Worm (Caenorhabditis elegans): ENCODE results near the gene C03A3.9.
A peak's percentile ranks its signal among the peaks of the same experiment; 100 is the strongest.

C03A3.9 gene

ce11 chrX:11286246-11286645 lies 19.4 kb downstream of the C03A3.9 start, which contains the start of gene F38B2.3:
F38B2.3 (minus strand) TSS chrX:11286346.
- no peak for TF ChIP-seq ceh-16 (tag; optimal IDR thresholded peaks at IDR 0.05)

ce11 chrX:11287617-11288016 lies 20.8 kb downstream of the C03A3.9 start, which contains the start of gene F38B2.4:
F38B2.4 (minus strand) TSS chrX:11287717.
- TF ChIP-seq nhr-76 (tag; optimal IDR thresholded peaks at IDR 0.05) (no peak), hmg-11 (tag; optimal IDR thresholded peaks at IDR 0.05) (no peak), nhr-43 (tag; optimal IDR thresholded peaks at IDR 0.05; ENCODE audit: poor library complexity, severe bottlenecking) (no peak), nhr-12 (tag; optimal IDR thresholded peaks at IDR 0.05) (no peak), egl-27 (tag; optimal IDR thresholded peaks at IDR 0.05) (no peak), eor-1 (tag; optimal IDR thresholded peaks at IDR 0.05) (no peak), zag-1 (tag; optimal IDR thresholded peaks at IDR 0.05) (no peak), mml-1 (tag; optimal IDR thresholded peaks at IDR 0.05) (no peak), tbx-2 (tag; optimal IDR thresholded peaks at IDR 0.05) (no peak), ZK546.5 (tag; optimal IDR thresholded peaks at IDR 0.05) (no peak), jun-1 (tag; optimal IDR thresholded peaks at IDR 0.05) (no peak), ztf-4 (tag; optimal IDR thresholded peaks at IDR 0.05) (no peak), nhr-11 (tag; optimal IDR thresholded peaks at IDR 0.05) (no peak), egl-5 (tag; optimal IDR thresholded peaks at IDR 0.05) (no peak), R02D3.7 (tag; optimal IDR thresholded peaks at IDR 0.05) (no peak), unc-39 (tag; optimal IDR thresholded peaks at IDR 0.05) (no peak)

DNA sequence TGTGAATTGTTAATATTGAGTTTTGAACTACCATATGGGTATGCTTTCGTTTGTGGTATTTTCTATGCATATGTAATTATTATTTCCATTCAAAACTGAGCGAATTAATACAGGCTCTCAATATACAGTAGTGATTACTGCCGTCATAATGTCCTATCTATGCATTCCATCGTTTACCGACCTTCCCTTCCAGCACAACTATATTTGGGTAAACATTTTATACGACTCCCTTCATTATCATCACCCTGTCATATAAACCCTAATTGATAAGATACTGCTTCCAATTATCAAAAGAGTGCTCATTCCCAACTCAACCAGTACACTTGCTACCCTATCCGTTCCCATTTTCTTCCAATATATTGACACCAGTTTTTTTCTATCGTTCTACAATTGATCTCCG lies 23.1 kb downstream of the C03A3.9 start:
- TF ChIP-seq tbx-2 (tag; optimal IDR thresholded peaks at IDR 0.05) = no peak
- no peak for TF ChIP-seq unc-62 (GFP tag; optimal IDR thresholded peaks at IDR 0.05)
- no peak for TF ChIP-seq ztf-4 (tag; optimal IDR thresholded peaks at IDR 0.05)
- TF ChIP-seq nhr-25 (tag; optimal IDR thresholded peaks at IDR 0.05) = no peak
- no peak for TF ChIP-seq nhr-28 (tag; optimal IDR thresholded peaks at IDR 0.05)
- TF ChIP-seq jun-1 (tag; optimal IDR thresholded peaks at IDR 0.05) = peak; percentile 6
- TF ChIP-seq ZK546.5 (tag; optimal IDR thresholded peaks at IDR 0.05) = no peak
- no peak for TF ChIP-seq elt-3 (tag; optimal IDR thresholded peaks at IDR 0.05)
- peak; percentile 86 for TF ChIP-seq elt-2 (tag; optimal IDR thresholded peaks at IDR 0.05)
- peak; percentile 59 for TF ChIP-seq pqm-1 (tag; optimal IDR thresholded peaks at IDR 0.05)
- TF ChIP-seq egl-5 (tag; optimal IDR thresholded peaks at IDR 0.05) = no peak
- TF ChIP-seq mml-1 (tag; optimal IDR thresholded peaks at IDR 0.05) = no peak
- TF ChIP-seq mdl-1 (tag; optimal IDR thresholded peaks at IDR 0.05) = no peak
- TF ChIP-seq ceh-9 (tag; optimal IDR thresholded peaks at IDR 0.05) = no peak

DNA sequence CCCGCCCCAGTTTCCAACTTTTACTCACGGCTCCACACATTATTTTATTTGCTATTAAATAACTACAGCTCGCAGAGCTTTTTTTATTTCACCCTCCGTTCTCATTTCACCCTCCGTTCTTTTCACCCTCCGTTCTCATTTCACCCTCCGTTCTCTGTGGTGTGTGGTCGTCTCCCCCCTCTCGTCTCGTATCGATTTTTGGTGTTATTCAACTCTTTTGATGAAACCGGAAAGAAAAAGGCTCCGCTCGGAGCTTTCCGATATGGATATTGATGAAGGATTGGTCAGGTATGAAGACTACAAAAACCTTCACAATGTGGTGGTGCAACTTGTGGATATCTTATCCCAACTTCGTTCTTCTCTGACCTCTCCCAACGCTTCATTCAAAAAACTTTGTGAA lies 23.7 kb downstream of the C03A3.9 start:
- TF ChIP-seq egl-27 (tag; optimal IDR thresholded peaks at IDR 0.05) (no peak), lin-15B (tag; optimal IDR thresholded peaks at IDR 0.05) (no peak), lin-39 (tag; optimal IDR thresholded peaks at IDR 0.05) (no peak), nhr-23 (tag; optimal IDR thresholded peaks at IDR 0.05) (no peak), jun-1 (tag; optimal IDR thresholded peaks at IDR 0.05) (no peak), mml-1 (tag; optimal IDR thresholded peaks at IDR 0.05) (no peak), unc-62 (GFP tag; optimal IDR thresholded peaks at IDR 0.05) (no peak), ZK546.5 (tag; optimal IDR thresholded peaks at IDR 0.05) (no peak), ama-1 (optimal IDR thresholded peaks at IDR 0.05) (no peak), ceh-9 (tag; optimal IDR thresholded peaks at IDR 0.05) (no peak)

DNA sequence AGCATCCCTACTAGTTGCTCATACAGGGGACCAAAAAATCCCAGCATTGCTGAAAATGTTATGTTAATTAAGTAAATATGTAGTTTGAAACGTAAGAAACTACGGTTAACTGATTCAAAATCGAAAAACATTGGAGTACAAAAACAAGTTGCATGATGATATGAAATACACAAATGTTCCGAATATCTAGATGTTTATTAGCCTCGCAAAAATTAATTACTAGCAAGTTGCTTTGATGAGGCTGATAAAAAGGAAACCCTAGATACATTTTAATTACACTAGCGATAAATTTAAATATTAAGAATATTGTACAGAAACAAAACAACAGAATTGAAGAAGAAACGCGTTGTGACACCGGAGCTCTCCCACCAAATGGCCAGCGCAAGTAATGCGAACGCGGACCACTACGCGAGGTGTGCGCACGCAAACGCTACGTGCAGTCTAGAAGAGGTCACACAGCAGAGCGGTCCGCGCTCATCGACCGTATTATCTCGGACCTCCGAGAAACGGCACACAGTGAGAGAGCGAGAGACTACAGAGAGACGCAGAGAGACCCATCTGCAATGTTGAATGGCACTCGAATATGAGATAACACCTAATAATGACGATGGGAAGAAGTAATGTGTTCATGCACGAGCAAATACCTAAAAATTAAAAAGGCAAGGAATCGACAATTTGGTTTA lies 30.0 kb downstream of the C03A3.9 start, which contains the start of gene inx-2:
Gene inx-2 (minus strand): TSS at position 51 of the 683 bp plus-strand sequence.
- TF ChIP-seq pqm-1 (tag; optimal IDR thresholded peaks at IDR 0.05) (no peak), lin-39 (tag; optimal IDR thresholded peaks at IDR 0.05) (no peak), ama-1 (optimal IDR thresholded peaks at IDR 0.05) (no peak), ZK546.5 (tag; optimal IDR thresholded peaks at IDR 0.05) (no peak), pha-4 (tag; optimal IDR thresholded peaks at IDR 0.05) (no peak)

ce11 chrX:11299642-11300307 lies 33.0 kb downstream of the C03A3.9 start, which contains the start of the genes snrp-40.1 and F08G12.3:
snrp-40.1 (minus strand) TSS chrX:11299784.
F08G12.3 (plus strand) TSS chrX:11300257.
- TF ChIP-seq nhr-28 (tag; optimal IDR thresholded peaks at IDR 0.05) (no peak), ceh-9 (tag; optimal IDR thresholded peaks at IDR 0.05) (no peak), nhr-12 (tag; optimal IDR thresholded peaks at IDR 0.05) (no peak), egl-27 (tag; optimal IDR thresholded peaks at IDR 0.05) (no peak), lin-15B (tag; optimal IDR thresholded peaks at IDR 0.05) (peak; percentile 77), elt-3 (tag; optimal IDR thresholded peaks at IDR 0.05) (peak in 1 of 3 experiments; percentile 7), nhr-23 (tag; optimal IDR thresholded peaks at IDR 0.05) (peak; percentile 68), mml-1 (tag; optimal IDR thresholded peaks at IDR 0.05) (no peak), aly-2 (tag; optimal IDR thresholded peaks at IDR 0.05) (no peak), nfya-1 (tag; optimal IDR thresholded peaks at IDR 0.05; ENCODE audit: insufficient read depth) (peak; percentile 87), elt-2 (tag; optimal IDR thresholded peaks at IDR 0.05) (peak; percentile 81), fos-1 (tag; optimal IDR thresholded peaks at IDR 0.05) (no peak), eor-1 (tag; optimal IDR thresholded peaks at IDR 0.05) (no peak), mdl-1 (tag; optimal IDR thresholded peaks at IDR 0.05) (peak; percentile 36), ztf-11 (tag; optimal IDR thresholded peaks at IDR 0.05) (no peak), nhr-77 (tag; optimal IDR thresholded peaks at IDR 0.05) (no peak), ceh-28 (tag; optimal IDR thresholded peaks at IDR 0.05) (peak; percentile 28), nhr-237 (tag; optimal IDR thresholded peaks at IDR 0.05) (no peak), fkh-10 (GFP tag; optimal IDR thresholded peaks at IDR 0.05) (peak; percentile 12), R02D3.7 (tag; optimal IDR thresholded peaks at IDR 0.05) (no peak), lin-39 (tag; optimal IDR thresholded peaks at IDR 0.05) (peak; percentile 89), nhr-43 (tag; optimal IDR thresholded peaks at IDR 0.05; ENCODE audit: poor library complexity, severe bottlenecking) (peak; percentile 40)

Data from whole organism, L3 larva.